Worm (Caenorhabditis elegans) whole organism, young adult: ENCODE measurements around the gene lgc-57.

ENCODE experiments used
- F57C9.4 ChIP-seq: sonication (generic microtip); optimal IDR thresholded peaks from 2 replicates; lab custom pipeline; 2017; ENCODE audit warnings: mild to moderate bottlenecking, missing genetic modification characterization, missing compliant biosample characterization
- akir-1 ChIP-seq: fragments of 200-800 bp; sonication (Bioruptor generic); optimal IDR thresholded peaks from 2 replicates; lab custom pipeline; 2018; ENCODE audit warnings: mild to moderate bottlenecking, missing genetic modification characterization, moderate library complexity, missing compliant biosample characterization
- atf-7 ChIP-seq: sonication (generic microtip); optimal IDR thresholded peaks from 2 replicates; lab custom pipeline; 2017; ENCODE audit warnings: mild to moderate bottlenecking, missing genetic modification characterization, missing compliant biosample characterization
- ceh-27 ChIP-seq: fragments of 200-800 bp; sonication (Bioruptor generic); optimal IDR thresholded peaks from 2 replicates; lab custom pipeline; 2018; ENCODE audit warnings: mild to moderate bottlenecking, missing genetic modification characterization, moderate library complexity, missing compliant biosample characterization
- lsl-1 ChIP-seq: fragments of 200-800 bp; sonication (Bioruptor generic); optimal IDR thresholded peaks from 2 replicates; lab custom pipeline; 2018; ENCODE audit warnings: mild to moderate bottlenecking, missing genetic modification characterization, moderate library complexity, missing compliant biosample characterization
- pbrm-1 ChIP-seq: fragments of 200-800 bp; sonication (Bioruptor generic); IDR thresholded peaks from 2 replicates; pipeline ENCODE4 v1.3.6; 2022; ENCODE audit warnings: missing genetic modification reagents, missing genetic modification characterization, missing compliant biosample characterization

DNA sequence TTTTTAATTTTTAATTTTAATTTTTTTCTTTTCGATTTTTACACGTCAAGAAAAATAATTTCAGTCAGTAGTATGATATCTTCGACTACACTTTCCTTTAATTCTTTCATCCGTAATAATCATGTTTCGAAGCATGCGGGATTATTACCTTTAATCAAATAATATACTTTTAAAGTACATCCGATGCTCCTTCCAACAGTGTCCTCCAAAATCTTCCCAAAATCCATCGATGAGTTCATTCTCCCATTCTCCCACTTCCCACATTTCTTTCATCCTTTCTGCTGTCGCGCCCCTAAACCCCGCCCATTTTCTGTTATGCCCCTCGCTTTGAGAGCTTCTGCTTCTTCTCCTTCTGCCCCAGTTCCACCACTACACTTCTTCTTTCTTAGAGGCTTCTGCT is at the start of gene lgc-57:
- no peak for TF ChIP-seq atf-7
- no peak for TF ChIP-seq ceh-27 (GFP tag; lab: Kevin White, UChicago)
- no peak for TF ChIP-seq pbrm-1 (GFP tag; lab: Robert Waterston, UW)
- no peak for TF ChIP-seq F57C9.4 (tag; lab: Kevin White, UChicago)
- TF ChIP-seq lsl-1 (GFP tag; lab: Kevin White, UChicago) = no peak
- no peak for TF ChIP-seq akir-1 (GFP tag; lab: Kevin White, UChicago)
